Fruit fly (Drosophila melanogaster): ENCODE measurements around the gene CG31832.

DNA sequence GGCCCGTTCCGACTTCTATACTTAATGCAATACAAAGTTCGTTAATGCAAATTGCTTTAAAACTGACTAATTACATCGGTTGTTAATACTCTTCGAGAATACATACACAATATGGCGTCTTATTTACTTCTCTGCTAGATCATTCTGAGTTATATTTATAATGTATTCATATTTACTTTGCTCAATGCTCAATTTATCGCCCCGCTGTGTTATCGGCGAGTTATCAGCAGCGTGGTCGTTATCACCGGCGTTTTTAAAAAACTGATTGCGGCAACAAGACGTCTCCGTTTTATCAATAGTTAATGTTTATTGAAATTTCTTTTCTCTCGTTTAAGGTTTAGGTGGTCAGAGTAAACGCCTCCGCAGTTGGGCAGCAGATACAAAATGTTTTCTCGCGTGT lies 27.4 kb upstream of the CG31832 start:
- TF ChIP-seq Hr4 (GFP tag; optimal IDR thresholded peaks at IDR 0.05) (no peak), Hr38 (GFP tag; optimal IDR thresholded peaks at IDR 0.05) (no peak), CG9139 (GFP tag; optimal IDR thresholded peaks at IDR 0.05) (no peak), Gug (GFP tag; IDR thresholded peaks at IDR 0.05) (no peak), esn (GFP tag; optimal IDR thresholded peaks at IDR 0.05) (no peak), Hr39 (GFP tag; optimal IDR thresholded peaks at IDR 0.05) (no peak), achi (GFP tag; optimal IDR thresholded peaks at IDR 0.05) (no peak)
